Fruit fly (Drosophila melanogaster) whole organism, wandering third instar larva: ENCODE results near the gene Polr1F.

Experiments
- CG32264 ChIP-seq: fragments of 200-800 bp; sonication (Bioruptor generic); optimal IDR thresholded peaks from 2 replicates; lab custom pipeline; 2016; ENCODE audit warnings: missing biosample characterization, missing genetic modification characterization
- CG9705 ChIP-seq: fragments of 200-800 bp; sonication (Bioruptor generic); optimal IDR thresholded peaks from 2 replicates; lab custom pipeline; 2018; ENCODE audit warnings: missing biosample characterization, mild to moderate bottlenecking, missing genetic modification characterization
- CrebA ChIP-seq: fragments of 200-800 bp; sonication (Bioruptor generic); optimal IDR thresholded peaks from 2 replicates; lab custom pipeline; 2016; ENCODE audit warnings: missing biosample characterization, mild to moderate bottlenecking, missing genetic modification characterization, borderline replicate concordance
- Dfd ChIP-seq: fragments of >200 bp; optimal IDR thresholded peaks from 2 replicates; lab custom pipeline; 2017; ENCODE audit warnings: missing biosample characterization, missing genetic modification characterization
- Dif ChIP-seq: fragments of 200-275, 200-300 bp; sonication (Bioruptor generic); optimal IDR thresholded peaks from 2 replicates; lab custom pipeline; 2018; ENCODE audit warnings: missing biosample characterization, missing genetic modification characterization; ENCODE audit not compliant: partially characterized antibody
- Hnf4 ChIP-seq: fragments of 200-800 bp; sonication (Bioruptor generic); optimal IDR thresholded peaks from 2 replicates; lab custom pipeline; 2016; ENCODE audit warnings: missing biosample characterization, mild to moderate bottlenecking, missing genetic modification characterization
- Mio ChIP-seq: sonication (Bioruptor generic); optimal IDR thresholded peaks from 2 replicates; lab custom pipeline; 2016; ENCODE audit warnings: missing biosample characterization, missing genetic modification characterization
- Vsx2 ChIP-seq: fragments of 200-300, 225-300 bp; sonication (Bioruptor generic); optimal IDR thresholded peaks from 2 replicates; lab custom pipeline; 2018; ENCODE audit warnings: missing biosample characterization, missing genetic modification characterization; ENCODE audit not compliant: partially characterized antibody
- fru ChIP-seq: fragments of 200-800 bp; sonication (Bioruptor generic); optimal IDR thresholded peaks from 3 replicates; lab custom pipeline; 2016; ENCODE audit warnings: missing biosample characterization, mild to moderate bottlenecking, missing genetic modification characterization
- h ChIP-seq: fragments of 200-800 bp; sonication (Bioruptor generic); optimal IDR thresholded peaks from 3 replicates; lab custom pipeline; 2016; ENCODE audit warnings: missing biosample characterization, mild to moderate bottlenecking, missing genetic modification characterization
- psq ChIP-seq: fragments of 200-800 bp; sonication (Bioruptor generic); optimal IDR thresholded peaks from 3 replicates; lab custom pipeline; 2017; ENCODE audit warnings: missing biosample characterization, mild to moderate bottlenecking, missing genetic modification characterization, moderate library complexity

The Polr1F gene

DNA sequence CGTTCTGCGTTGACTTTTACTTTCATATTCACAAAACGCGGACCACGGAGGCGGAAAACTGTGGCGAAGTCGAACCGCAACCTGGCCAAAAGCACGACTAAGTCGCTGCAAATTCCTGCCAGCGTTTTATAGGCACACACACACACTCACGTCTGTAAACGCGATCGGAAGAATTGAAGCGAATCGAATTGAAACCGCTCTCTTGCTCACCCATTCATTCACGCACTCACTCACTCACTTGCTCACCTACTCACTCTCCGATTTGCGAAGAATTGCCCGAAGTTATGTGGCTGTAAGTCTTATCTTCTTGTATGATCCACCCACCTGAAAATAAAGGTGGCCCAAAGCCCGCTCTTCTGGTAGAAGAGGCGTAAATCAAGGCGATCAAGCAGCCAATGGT, 37.4 kb downstream of the Polr1F start, which contains the start of gene Nha1:
Gene Nha1, minus strand, starts transcription at position 101 of the 400 bp plus-strand sequence.
- TF ChIP-seq Vsx2 (GFP tag; lab: Kevin White, UChicago) (no peak), CG9705 (GFP tag; lab: Kevin White, UChicago) (no peak), Mio (GFP tag; lab: Kevin White, UChicago) (no peak), Dif (peak; percentile 13), Hnf4 (GFP tag; lab: Kevin White, UChicago) (no peak), Dfd (no peak), CrebA (GFP tag; lab: Kevin White, UChicago) (no peak), fru (GFP tag; lab: Kevin White, UChicago) (no peak), CG32264 (GFP tag; lab: Kevin White, UChicago) (no peak)

DNA sequence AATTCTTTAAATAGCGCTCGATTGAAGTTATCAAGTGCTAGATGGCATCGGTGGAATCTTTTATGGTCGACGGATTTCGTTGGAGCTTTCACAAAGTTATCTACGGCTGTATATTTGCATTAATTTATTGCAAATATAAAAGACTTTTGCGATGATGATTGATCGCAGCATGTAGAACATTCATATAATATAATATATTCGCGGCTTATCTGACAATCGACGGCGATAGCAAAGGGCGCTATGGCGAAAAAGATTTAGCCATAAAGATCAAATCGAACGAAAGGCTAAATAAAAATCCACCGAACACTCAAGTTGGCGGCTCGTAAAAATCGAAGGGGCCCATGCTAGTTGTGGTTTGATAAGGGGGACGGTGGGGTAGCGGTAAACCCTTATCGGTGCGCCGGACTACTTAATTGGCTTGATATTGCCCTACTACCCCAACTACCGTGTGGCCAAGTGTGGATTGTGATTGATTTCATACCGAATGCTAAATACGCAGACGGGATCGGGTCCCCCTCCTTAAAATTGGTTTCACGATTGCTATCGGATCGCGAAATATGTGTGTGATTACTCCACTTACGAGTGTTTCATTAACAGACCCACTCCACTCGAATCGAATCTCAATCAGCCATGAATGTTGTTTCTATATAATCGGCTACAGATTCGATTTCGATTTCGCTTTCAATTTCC, 39.3 kb downstream of the Polr1F start:
- peak; percentile 50 for TF ChIP-seq h
- TF ChIP-seq psq = no peak
- TF ChIP-seq, all 38 proteins: peak for 1
